Worm (Caenorhabditis elegans): ENCODE measurements around the gene C06A12.8.

DNA sequence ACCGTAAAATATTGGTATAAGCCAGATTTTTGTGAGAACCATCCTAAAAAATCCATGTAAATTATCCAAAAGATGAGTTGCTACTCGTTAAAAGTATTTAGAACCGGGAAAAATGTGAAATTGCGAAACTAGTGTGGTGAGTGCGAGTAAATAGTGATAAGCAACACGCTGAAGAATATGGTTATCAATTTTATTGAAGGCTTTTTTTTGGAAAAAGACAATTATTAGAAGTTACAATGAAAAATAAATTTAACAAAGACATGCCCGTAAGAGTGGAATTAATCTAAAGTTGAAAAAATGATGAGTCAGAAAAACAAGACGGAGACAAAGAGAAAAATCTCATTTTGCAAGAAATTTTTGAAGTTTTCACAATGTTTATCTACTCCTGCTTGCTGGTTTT, 28.7 kb downstream of the C06A12.8 start, which contains the start of gene F11E6.6:
- TF ChIP-seq W03F9.2 (tag; optimal IDR thresholded peaks at IDR 0.05) = no peak
- TF ChIP-seq dao-5 (tag; optimal IDR thresholded peaks at IDR 0.05) = no peak
